Fruit fly (Drosophila melanogaster) whole organism, wandering third instar larva: ENCODE results near the gene nes.

Experiments used
- Dif ChIP-seq: fragments of 200-275, 200-300 bp; sonication (Bioruptor generic); optimal IDR thresholded peaks from 2 replicates; lab custom pipeline; 2018; ENCODE audit warnings: missing biosample characterization, missing genetic modification characterization; ENCODE audit not compliant: partially characterized antibody
- HLH106 ChIP-seq: fragments of 200-800 bp; optimal IDR thresholded peaks from 3 replicates; lab custom pipeline; 2019; ENCODE audit warnings: missing biosample characterization, mild to moderate bottlenecking, missing genetic modification characterization, moderate library complexity
- Hnf4 ChIP-seq: fragments of 200-800 bp; sonication (Bioruptor generic); optimal IDR thresholded peaks from 2 replicates; lab custom pipeline; 2016; ENCODE audit warnings: missing biosample characterization, mild to moderate bottlenecking, missing genetic modification characterization
- Hr78 ChIP-seq: fragments of >200 bp; optimal IDR thresholded peaks from 2 replicates; lab custom pipeline; 2017; ENCODE audit warnings: missing biosample characterization, missing genetic modification characterization
- Myc ChIP-seq: fragments of >200 bp; optimal IDR thresholded peaks from 2 replicates; lab custom pipeline; 2017
- OdsH ChIP-seq: fragments of 200-800 bp; sonication (Bioruptor generic); optimal IDR thresholded peaks from 2 replicates; lab custom pipeline; 2016; ENCODE audit warnings: missing biosample characterization, mild to moderate bottlenecking, missing genetic modification characterization
- dsf ChIP-seq: sonication (Bioruptor generic); optimal IDR thresholded peaks from 2 replicates; lab custom pipeline; 2016; ENCODE audit warnings: missing biosample characterization, missing genetic modification characterization, borderline replicate concordance
- fru ChIP-seq: fragments of 200-800 bp; sonication (Bioruptor generic); optimal IDR thresholded peaks from 3 replicates; lab custom pipeline; 2016; ENCODE audit warnings: missing biosample characterization, mild to moderate bottlenecking, missing genetic modification characterization
- h ChIP-seq: fragments of 200-800 bp; sonication (Bioruptor generic); optimal IDR thresholded peaks from 3 replicates; lab custom pipeline; 2016; ENCODE audit warnings: missing biosample characterization, mild to moderate bottlenecking, missing genetic modification characterization
- pan ChIP-seq: fragments of >200 bp; optimal IDR thresholded peaks from 2 replicates; lab custom pipeline; 2017
- psq ChIP-seq: fragments of 200-800 bp; sonication (Bioruptor generic); optimal IDR thresholded peaks from 3 replicates; lab custom pipeline; 2017; ENCODE audit warnings: missing biosample characterization, mild to moderate bottlenecking, missing genetic modification characterization, moderate library complexity
- sv ChIP-seq: fragments of 200-800 bp; sonication (Bioruptor generic); optimal IDR thresholded peaks from 3 replicates; lab custom pipeline; 2016; ENCODE audit warnings: missing biosample characterization, missing genetic modification characterization
- usp ChIP-seq: fragments of >200 bp; optimal IDR thresholded peaks from 2 replicates; lab custom pipeline; 2017; ENCODE audit warnings: missing biosample characterization, missing genetic modification characterization
- woc ChIP-seq: sonication (Bioruptor generic); optimal IDR thresholded peaks from 2 replicates; lab custom pipeline; 2016; ENCODE audit warnings: missing biosample characterization, mild to moderate bottlenecking, missing genetic modification characterization

dm6 chr3L:19261213-19261612 is 734 bp upstream of the nes start, which contains the start of gene Bet1:
- TF ChIP-seq usp (GFP tag; lab: Kevin White, UChicago) (no peak), Myc (peak; percentile 40), dsf (GFP tag; lab: Kevin White, UChicago) (no peak), Hr78 (GFP tag; lab: Kevin White, UChicago) (no peak), Dif (no peak), OdsH (no peak), fru (GFP tag; lab: Kevin White, UChicago) (no peak), Hnf4 (GFP tag; lab: Kevin White, UChicago) (no peak), woc (GFP tag; lab: Kevin White, UChicago) (peak; percentile 20), pan (no peak), psq (GFP tag; lab: Kevin White, UChicago) (no peak), sv (no peak), HLH106 (tag; lab: Kevin White, UChicago) (peak; percentile 22), h (GFP tag; lab: Kevin White, UChicago) (no peak)
